Worm (Caenorhabditis elegans) whole organism, mixed stage, embryonic: ENCODE data around the gene R13H4.2.

Source experiments
- M03D4.4 ChIP-seq: sonication (generic microtip); optimal IDR thresholded peaks from 2 replicates; lab custom pipeline; 2017; ENCODE audit warnings: mild to moderate bottlenecking, missing genetic modification characterization, missing compliant biosample characterization
- blmp-1 ChIP-seq: fragments of 150-350 bp; optimal IDR thresholded peaks from 2 replicates; lab custom pipeline; 2014; ENCODE audit warnings: missing biosample characterization, missing genetic modification characterization
- ceh-39 ChIP-seq: fragments of 150-350 bp; optimal IDR thresholded peaks from 2 replicates; lab custom pipeline; 2014; ENCODE audit warnings: missing biosample characterization, missing genetic modification characterization
- ceh-43 ChIP-seq: fragments of 200-800 bp; sonication (Bioruptor generic); optimal IDR thresholded peaks from 2 replicates; lab custom pipeline; 2018; ENCODE audit warnings: mild to moderate bottlenecking, missing genetic modification characterization, moderate library complexity, missing compliant biosample characterization
- ceh-83 ChIP-seq: fragments of 200-800 bp; sonication (Bioruptor generic); optimal IDR thresholded peaks from 2 replicates; lab custom pipeline; 2018; ENCODE audit warnings: mild to moderate bottlenecking, missing genetic modification characterization, missing compliant biosample characterization
- ces-1 ChIP-seq: fragments of 150-350 bp; optimal IDR thresholded peaks from 2 replicates; lab custom pipeline; 2014; ENCODE audit warnings: missing biosample characterization, missing genetic modification reagents, missing genetic modification characterization
- cnd-1 ChIP-seq: fragments of 200-800 bp; sonication (Bioruptor generic); optimal IDR thresholded peaks from 2 replicates; lab custom pipeline; 2018; ENCODE audit warnings: mild to moderate bottlenecking, missing genetic modification characterization, missing compliant biosample characterization
- drap-1 ChIP-seq: fragments of 200-800 bp; sonication (Bioruptor generic); optimal IDR thresholded peaks from 3 replicates; lab custom pipeline; 2018; ENCODE audit warnings: mild to moderate bottlenecking, missing genetic modification characterization, missing compliant biosample characterization
- elt-1 ChIP-seq: sonication (generic microtip); optimal IDR thresholded peaks from 2 replicates; lab custom pipeline; 2017; ENCODE audit warnings: missing genetic modification characterization, mild to moderate bottlenecking, missing compliant biosample characterization, antibody characterized with exemption, moderate library complexity, borderline replicate concordance; ENCODE audit not compliant: insufficient read depth
- ham-2 ChIP-seq: fragments of 200-800 bp; sonication (Bioruptor generic); optimal IDR thresholded peaks from 2 replicates; lab custom pipeline; 2018; ENCODE audit warnings: mild to moderate bottlenecking, missing genetic modification characterization, missing compliant biosample characterization
- hlh-1 ChIP-seq: fragments of 150-350 bp; optimal IDR thresholded peaks from 2 replicates; lab custom pipeline; 2014; ENCODE audit warnings: missing biosample characterization, missing genetic modification reagents, missing genetic modification characterization
- lin-13 ChIP-seq: fragments of 150-350 bp; optimal IDR thresholded peaks from 2 replicates; lab custom pipeline; 2014; ENCODE audit warnings: missing biosample characterization, missing genetic modification characterization
- lin-32 ChIP-seq: fragments of 200-800 bp; sonication (Bioruptor generic); optimal IDR thresholded peaks from 2 replicates; lab custom pipeline; 2018; ENCODE audit warnings: mild to moderate bottlenecking, missing genetic modification characterization, missing compliant biosample characterization
- lsy-2 ChIP-seq: fragments of 150-350 bp; optimal IDR thresholded peaks from 2 replicates; lab custom pipeline; 2014; ENCODE audit warnings: missing biosample characterization, missing genetic modification characterization
- mab-5 ChIP-seq: fragments of 150-350 bp; optimal IDR thresholded peaks from 2 replicates; lab custom pipeline; 2014; ENCODE audit warnings: missing biosample characterization, missing genetic modification characterization
- mep-1 ChIP-seq: fragments of 150-350 bp; optimal IDR thresholded peaks from 2 replicates; lab custom pipeline; 2017; ENCODE audit warnings: missing biosample characterization, missing genetic modification reagents, missing genetic modification characterization, inconsistent platforms
- mls-2 ChIP-seq: sonication (generic microtip); optimal IDR thresholded peaks from 2 replicates; lab custom pipeline; 2016; ENCODE audit warnings: mild to moderate bottlenecking, missing genetic modification characterization, moderate library complexity, missing compliant biosample characterization
- nhr-237 ChIP-seq: fragments of 150-350 bp; optimal IDR thresholded peaks from 2 replicates; lab custom pipeline; 2014; ENCODE audit warnings: missing biosample characterization, missing genetic modification characterization
- nhr-28 ChIP-seq: fragments of 150-350 bp; optimal IDR thresholded peaks from 2 replicates; lab custom pipeline; 2014; ENCODE audit warnings: missing biosample characterization, missing genetic modification characterization
- pha-4 ChIP-seq: fragments of 150-350 bp; optimal IDR thresholded peaks from 2 replicates; lab custom pipeline; 2018; ENCODE audit warnings: missing biosample characterization, missing genetic modification reagents, missing genetic modification characterization
- sem-2 ChIP-seq: fragments of 200-800 bp; sonication (Bioruptor generic); optimal IDR thresholded peaks from 2 replicates; lab custom pipeline; 2018; ENCODE audit warnings: mild to moderate bottlenecking, missing genetic modification characterization, missing compliant biosample characterization
- snpc-4 ChIP-seq: fragments of 150-350 bp; optimal IDR thresholded peaks from 2 replicates; lab custom pipeline; 2014; ENCODE audit warnings: missing biosample characterization, missing genetic modification characterization
- sptf-1 ChIP-seq: sonication (generic microtip); optimal IDR thresholded peaks from 2 replicates; lab custom pipeline; 2017; ENCODE audit warnings: mild to moderate bottlenecking, missing genetic modification characterization, moderate library complexity, missing compliant biosample characterization
- tbx-8 ChIP-seq: fragments of 200-800 bp; sonication (Bioruptor generic); optimal IDR thresholded peaks from 2 replicates; lab custom pipeline; 2018; ENCODE audit warnings: mild to moderate bottlenecking, missing genetic modification characterization, moderate library complexity, missing compliant biosample characterization
- unc-120 ChIP-seq: sonication (generic microtip); optimal IDR thresholded peaks from 2 replicates; lab custom pipeline; 2017; ENCODE audit warnings: missing genetic modification characterization, missing compliant biosample characterization; ENCODE audit not compliant: poor library complexity, severe bottlenecking
- unc-62 ChIP-seq: fragments of 150-350 bp; optimal IDR thresholded peaks from 2 replicates; lab custom pipeline; 2014; ENCODE audit warnings: missing biosample characterization, missing genetic modification reagents, missing genetic modification characterization
- zip-8 ChIP-seq: fragments of 150-350 bp; optimal IDR thresholded peaks from 2 replicates; lab custom pipeline; 2014; ENCODE audit warnings: missing biosample characterization, missing genetic modification characterization
- ztf-11 ChIP-seq: fragments of 150-350 bp; optimal IDR thresholded peaks from 2 replicates; lab custom pipeline; 2014; ENCODE audit warnings: missing biosample characterization, missing genetic modification characterization

Gene R13H4.2

ce11 chrV:11845492-11845891 is 9.3 kb downstream of the R13H4.2 start, which contains the start of gene hmp-1:
hmp-1 (plus strand) TSS chrV:11845871.
- TF ChIP-seq pha-4 (tag; lab: Kevin White, UChicago), result no peak
- no peak for TF ChIP-seq drap-1 (GFP tag; lab: Kevin White, UChicago)
- TF ChIP-seq cnd-1 (tag; lab: Kevin White, UChicago), result no peak
- no peak for TF ChIP-seq ceh-43 (GFP tag; lab: Kevin White, UChicago)
- no peak for TF ChIP-seq unc-62
- no peak for TF ChIP-seq ham-2 (GFP tag; lab: Kevin White, UChicago)
- no peak for TF ChIP-seq ces-1 (GFP tag; lab: Kevin White, UChicago)
- TF ChIP-seq M03D4.4, result no peak
- no peak for TF ChIP-seq ztf-11 (tag; lab: Kevin White, UChicago)
- no peak for TF ChIP-seq mab-5 (tag; lab: Kevin White, UChicago)

- no peak for TF ChIP-seq ham-2 (GFP tag; lab: Kevin White, UChicago)
- no peak for TF ChIP-seq mab-5 (tag; lab: Kevin White, UChicago)
- no peak for TF ChIP-seq nhr-237 (tag; lab: Kevin White, UChicago)
- TF ChIP-seq blmp-1 (tag; lab: Kevin White, UChicago), result no peak
- TF ChIP-seq tbx-8 (GFP tag; lab: Kevin White, UChicago), result no peak
- TF ChIP-seq ceh-39 (tag; lab: Kevin White, UChicago), result no peak
- TF ChIP-seq ceh-43 (GFP tag; lab: Kevin White, UChicago), result no peak
- TF ChIP-seq elt-1 (tag; lab: Kevin White, UChicago), result no peak
- no peak for TF ChIP-seq nhr-28 (tag; lab: Kevin White, UChicago)
- TF ChIP-seq hlh-1 (tag; lab: Kevin White, UChicago), result no peak
- TF ChIP-seq unc-120 (tag; lab: Kevin White, UChicago), result no peak
- TF ChIP-seq zip-8 (tag; lab: Kevin White, UChicago), result no peak
- no peak for TF ChIP-seq lin-13 (tag; lab: Kevin White, UChicago)
- no peak for TF ChIP-seq mep-1 (tag; lab: Kevin White, UChicago)
Measured at ce11 chrV:11846969-11847368, 10.8 kb downstream of the R13H4.2 start.

- TF ChIP-seq zip-8 (tag; lab: Kevin White, UChicago) (no peak), ceh-39 (tag; lab: Kevin White, UChicago) (no peak), ces-1 (GFP tag; lab: Kevin White, UChicago) (no peak), mep-1 (tag; lab: Kevin White, UChicago) (no peak), ham-2 (GFP tag; lab: Kevin White, UChicago) (no peak), cnd-1 (tag; lab: Kevin White, UChicago) (no peak), lin-32 (no peak), lsy-2 (tag; lab: Kevin White, UChicago) (no peak), sem-2 (GFP tag; lab: Kevin White, UChicago) (no peak), M03D4.4 (no peak), ceh-83 (no peak), unc-120 (tag; lab: Kevin White, UChicago) (no peak), tbx-8 (GFP tag; lab: Kevin White, UChicago) (no peak)
Measured at ce11 chrV:11849408-11849807, 13.2 kb downstream of the R13H4.2 start.

- TF ChIP-seq sptf-1 (tag; lab: Kevin White, UChicago) (no peak), ces-1 (GFP tag; lab: Kevin White, UChicago) (peak; percentile 37), mls-2 (tag; lab: Kevin White, UChicago) (peak; percentile 30), snpc-4 (tag; lab: Kevin White, UChicago) (no peak)
Measured at ce11 chrV:11852305-11852704, 16.1 kb downstream of the R13H4.2 start.

ce11 chrV:11853723-11854122 is 17.5 kb downstream of the R13H4.2 start:
- TF ChIP-seq pha-4 (tag; lab: Kevin White, UChicago) (no peak), mab-5 (tag; lab: Kevin White, UChicago) (no peak), tbx-8 (GFP tag; lab: Kevin White, UChicago) (no peak), drap-1 (GFP tag; lab: Kevin White, UChicago) (no peak), sptf-1 (tag; lab: Kevin White, UChicago) (no peak), ceh-43 (GFP tag; lab: Kevin White, UChicago) (no peak), ham-2 (GFP tag; lab: Kevin White, UChicago) (no peak), blmp-1 (tag; lab: Kevin White, UChicago) (no peak), ceh-83 (no peak), hlh-1 (tag; lab: Kevin White, UChicago) (no peak)
